Worm (Caenorhabditis elegans) whole organism, midembryonic: ENCODE data around the gene nas-1.
"Not testable (repeated sequence)": the region's sequence is repeated elsewhere in the genome, so short reads cannot be mapped to it uniquely, and the experiment has no call there.

Experiments used
- T22C8.4 ChIP-seq: fragments of 200-800 bp; sonication (Bioruptor generic); IDR thresholded peaks from 2 replicates; pipeline ENCODE4 v1.3.6; 2022; ENCODE audit warnings: missing genetic modification characterization, missing compliant biosample characterization
- cog-1 ChIP-seq: sonication (generic microtip); optimal IDR thresholded peaks from 2 replicates; lab custom pipeline; 2016; ENCODE audit warnings: missing genetic modification characterization, missing compliant biosample characterization
- flt-1 ChIP-seq: fragments of 200-800 bp; sonication (Bioruptor generic); IDR thresholded peaks from 2 replicates; pipeline ENCODE4 v1.3.6; 2022; ENCODE audit warnings: missing genetic modification characterization, missing compliant biosample characterization
- klf-2 ChIP-seq: fragments of 200-800 bp; sonication (Bioruptor generic); conservative IDR thresholded peaks from 2 replicates; pipeline ENCODE4 v1.3.6; 2022; ENCODE audit warnings: missing genetic modification reagents, missing genetic modification characterization, missing compliant biosample characterization
- med-1 ChIP-seq: sonication (generic microtip); optimal IDR thresholded peaks from 2 replicates; lab custom pipeline; 2017; ENCODE audit warnings: missing genetic modification characterization, mild to moderate bottlenecking, missing compliant biosample characterization, antibody characterized with exemption, missing genetic modification reagents; ENCODE audit not compliant: insufficient read depth
- ref-1 ChIP-seq: fragments of 200-800 bp; sonication (Bioruptor generic); conservative IDR thresholded peaks from 2 replicates; pipeline ENCODE4 v1.3.6; 2022; ENCODE audit warnings: missing genetic modification reagents, missing genetic modification characterization, missing compliant biosample characterization
- tab-1 ChIP-seq: fragments of 200-800 bp; sonication (Bioruptor generic); IDR thresholded peaks from 2 replicates; pipeline ENCODE4 v1.3.6; 2022; ENCODE audit warnings: missing genetic modification characterization, missing compliant biosample characterization
- ztf-23 ChIP-seq: fragments of 200-800 bp; sonication (Bioruptor generic); IDR thresholded peaks from 2 replicates; pipeline ENCODE4 v1.3.6; 2022; ENCODE audit warnings: missing genetic modification reagents, missing genetic modification characterization, missing compliant biosample characterization
- ztf-29 ChIP-seq: fragments of 200-800 bp; sonication (Bioruptor generic); IDR thresholded peaks from 2 replicates; pipeline ENCODE4 v1.3.6; 2022; ENCODE audit warnings: missing genetic modification reagents, missing genetic modification characterization, missing compliant biosample characterization

The nas-1 gene

DNA sequence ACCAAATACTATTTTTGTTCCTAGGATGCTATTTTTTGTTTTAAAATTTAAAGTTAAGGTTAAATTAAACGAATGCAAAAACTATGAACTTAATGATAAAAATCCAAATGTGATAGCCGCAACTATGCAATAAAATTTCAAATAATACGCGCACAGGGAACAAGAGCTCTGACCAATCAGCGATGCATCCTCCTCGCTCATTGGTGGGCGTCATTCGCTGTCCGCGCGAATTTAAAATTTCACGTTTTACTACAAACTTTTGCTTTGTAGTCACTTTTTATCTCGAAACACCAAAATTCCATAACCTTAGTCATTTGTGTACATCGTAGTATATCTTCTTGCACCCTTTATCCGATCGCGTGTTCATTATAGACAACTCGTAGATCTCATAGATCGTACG lies 22.4 kb upstream of the nas-1 start:
- TF ChIP-seq flt-1 (GFP tag; lab: Robert Waterston, UW) (no peak), ref-1 (GFP tag; lab: Robert Waterston, UW) (no peak), ztf-29 (GFP tag; lab: Robert Waterston, UW) (no peak), med-1 (GFP tag; lab: Kevin White, UChicago) (no peak), klf-2 (GFP tag; lab: Robert Waterston, UW) (no peak), cog-1 (tag; lab: Kevin White, UChicago) (no peak), ztf-23 (GFP tag; lab: Robert Waterston, UW) (no peak), tab-1 (GFP tag; lab: Robert Waterston, UW) (no peak), T22C8.4 (GFP tag; lab: Robert Waterston, UW) (no peak)

DNA sequence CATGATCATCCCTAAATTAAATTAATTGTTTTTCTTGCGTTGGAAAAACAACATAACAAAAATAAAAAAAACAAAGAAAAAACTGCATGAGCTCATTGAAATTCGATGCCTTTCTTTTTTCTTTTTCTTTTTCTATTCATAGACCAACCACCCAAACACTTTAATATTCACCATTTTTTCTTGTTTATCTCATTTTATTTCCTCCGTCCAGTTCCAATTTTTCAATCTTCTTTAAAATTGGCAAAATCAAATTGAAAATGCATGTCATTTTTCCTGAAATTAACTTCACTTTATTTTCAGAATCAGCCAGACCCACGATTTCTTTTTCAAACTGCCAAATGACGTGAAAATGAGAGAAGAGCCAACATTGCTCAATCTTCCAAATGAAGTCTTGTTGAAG lies 19.8 kb upstream of the nas-1 start, which contains the start of gene T03F6.4:
T03F6.4 (plus strand) TSS at position 301 of the 400 bp plus-strand sequence.
- no peak for TF ChIP-seq ztf-23 (GFP tag; lab: Robert Waterston, UW)
- TF ChIP-seq klf-2 (GFP tag; lab: Robert Waterston, UW) = no peak
- TF ChIP-seq med-1 (GFP tag; lab: Kevin White, UChicago) = no peak
- TF ChIP-seq flt-1 (GFP tag; lab: Robert Waterston, UW) = no peak
- no peak for TF ChIP-seq tab-1 (GFP tag; lab: Robert Waterston, UW)
- TF ChIP-seq ref-1 (GFP tag; lab: Robert Waterston, UW) = no peak
- no peak for TF ChIP-seq ztf-29 (GFP tag; lab: Robert Waterston, UW)
- no peak for TF ChIP-seq T22C8.4 (GFP tag; lab: Robert Waterston, UW)
- TF ChIP-seq cog-1 (tag; lab: Kevin White, UChicago) = no peak

DNA sequence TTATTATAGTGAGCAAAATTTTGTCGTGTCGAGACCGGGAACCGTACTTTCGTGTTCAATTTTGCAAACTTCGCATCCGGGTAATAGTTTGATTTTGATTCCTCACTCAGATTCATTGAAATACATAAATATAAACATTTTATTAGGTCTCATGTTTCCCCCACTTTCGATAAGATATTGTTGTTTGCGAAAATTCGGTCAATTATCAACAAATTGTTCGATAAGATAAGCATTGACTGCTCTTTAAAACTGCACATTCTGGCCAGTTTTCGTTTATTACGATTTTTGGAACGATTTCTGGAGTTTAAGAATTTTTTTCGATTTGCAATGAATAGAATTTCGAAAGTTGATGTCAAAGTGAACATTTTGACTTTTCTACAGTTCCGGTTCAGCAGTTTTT lies 17.0 kb upstream of the nas-1 start:
- TF ChIP-seq ref-1 (GFP tag; lab: Robert Waterston, UW) = no peak
- TF ChIP-seq T22C8.4 (GFP tag; lab: Robert Waterston, UW) = no peak
- TF ChIP-seq ztf-29 (GFP tag; lab: Robert Waterston, UW) = no peak

DNA sequence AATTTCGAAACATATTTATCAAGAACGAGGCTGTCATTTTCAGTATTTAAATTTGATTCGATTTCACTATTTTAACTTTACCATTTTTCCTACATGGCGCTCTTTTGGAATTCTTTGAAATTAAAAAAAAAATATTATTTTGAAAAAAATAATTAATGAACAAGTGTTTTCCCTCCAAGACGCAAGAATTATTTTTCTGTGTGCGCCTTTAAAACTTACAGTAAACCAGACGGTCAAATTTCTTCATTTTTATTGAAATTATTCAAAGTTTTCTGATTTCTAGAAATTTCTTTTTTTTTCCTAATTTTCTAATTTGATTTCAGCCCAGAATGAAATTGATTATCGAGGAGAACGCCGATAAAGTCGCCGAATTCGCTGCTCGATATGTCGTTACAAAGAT lies 16.5 kb upstream of the nas-1 start, which contains the start of gene T03F6.3:
T03F6.3 (plus strand) TSS at position 318 of the 400 bp plus-strand sequence.
- TF ChIP-seq ztf-23 (GFP tag; lab: Robert Waterston, UW) (no peak), T22C8.4 (GFP tag; lab: Robert Waterston, UW) (no peak), cog-1 (tag; lab: Kevin White, UChicago) (no peak), tab-1 (GFP tag; lab: Robert Waterston, UW) (no peak), med-1 (GFP tag; lab: Kevin White, UChicago) (no peak), ztf-29 (GFP tag; lab: Robert Waterston, UW) (no peak), flt-1 (GFP tag; lab: Robert Waterston, UW) (no peak), klf-2 (GFP tag; lab: Robert Waterston, UW) (no peak), ref-1 (GFP tag; lab: Robert Waterston, UW) (no peak)

DNA sequence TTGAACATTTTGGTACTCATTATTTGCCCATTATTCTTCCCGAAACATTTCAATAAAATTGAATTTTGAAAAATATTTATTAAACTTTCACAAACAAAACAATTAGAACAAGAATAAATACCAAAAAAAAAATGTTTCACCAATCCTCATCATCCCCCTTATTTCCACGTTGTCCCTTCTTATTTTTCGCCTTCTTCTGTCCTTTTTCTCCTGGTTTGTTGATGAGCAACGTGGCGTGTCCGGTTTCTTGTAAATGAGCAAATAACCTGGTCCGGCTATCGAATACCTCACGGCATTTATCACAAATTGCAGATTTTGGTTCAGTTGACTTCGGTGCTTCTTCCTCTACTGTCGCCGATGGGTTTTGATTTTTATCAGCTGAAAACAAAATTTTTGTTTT lies 14.8 kb upstream of the nas-1 start:
- TF ChIP-seq flt-1 (GFP tag; lab: Robert Waterston, UW) (no peak), T22C8.4 (GFP tag; lab: Robert Waterston, UW) (no peak), tab-1 (GFP tag; lab: Robert Waterston, UW) (no peak), med-1 (GFP tag; lab: Kevin White, UChicago) (no peak)

DNA sequence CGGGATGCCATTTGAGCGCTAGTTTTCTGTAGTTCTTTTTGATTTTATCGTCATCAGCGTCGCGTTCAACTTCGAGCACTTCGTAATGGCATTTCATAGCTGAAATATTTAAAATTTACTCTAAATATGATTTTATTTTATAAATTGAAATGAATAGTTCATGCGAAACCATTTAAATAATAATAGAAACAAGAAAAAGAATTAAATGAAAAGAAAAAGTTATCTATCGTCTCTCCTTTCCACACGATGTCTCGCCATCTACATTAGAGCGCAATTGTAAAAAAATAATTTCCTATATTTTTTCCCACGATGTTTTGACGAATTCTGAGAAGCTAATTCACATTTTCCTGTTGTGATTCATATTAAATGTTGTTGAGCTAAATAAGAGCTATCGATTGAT lies 12.4 kb upstream of the nas-1 start, which contains the start of gene dnj-17:
dnj-17 (minus strand) TSS at position 101 of the 400 bp plus-strand sequence.
- TF ChIP-seq cog-1 (tag; lab: Kevin White, UChicago) (no peak), ztf-29 (GFP tag; lab: Robert Waterston, UW) (no peak), ref-1 (GFP tag; lab: Robert Waterston, UW) (no peak), tab-1 (GFP tag; lab: Robert Waterston, UW) (no peak), med-1 (GFP tag; lab: Kevin White, UChicago) (no peak), klf-2 (GFP tag; lab: Robert Waterston, UW) (no peak), ztf-23 (GFP tag; lab: Robert Waterston, UW) (no peak)

DNA sequence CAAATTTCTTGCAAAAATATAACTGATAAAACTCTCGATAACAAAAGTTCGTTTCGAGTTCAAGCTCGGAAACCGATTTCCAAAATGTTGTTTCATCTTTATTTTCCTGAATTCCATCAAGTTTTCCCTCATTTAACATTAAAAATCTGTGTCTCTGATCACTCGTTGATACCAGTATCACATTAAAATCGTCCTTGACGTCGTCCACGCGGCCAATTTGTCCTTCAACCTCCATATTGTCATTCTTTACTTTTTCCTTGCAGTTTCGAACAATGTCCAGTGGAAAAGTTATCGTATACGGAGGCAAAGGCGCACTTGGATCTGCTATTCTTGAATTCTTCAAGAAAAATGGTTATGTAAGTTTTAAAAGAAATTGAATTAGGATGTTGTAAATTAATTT lies 12.0 kb upstream of the nas-1 start, which contains the start of gene qdpr-1:
qdpr-1 (plus strand) TSS at position 264 of the 400 bp plus-strand sequence.
- TF ChIP-seq med-1 (GFP tag; lab: Kevin White, UChicago) (no peak), cog-1 (tag; lab: Kevin White, UChicago) (no peak), T22C8.4 (GFP tag; lab: Robert Waterston, UW) (no peak), tab-1 (GFP tag; lab: Robert Waterston, UW) (no peak), ztf-23 (GFP tag; lab: Robert Waterston, UW) (no peak), ref-1 (GFP tag; lab: Robert Waterston, UW) (no peak), flt-1 (GFP tag; lab: Robert Waterston, UW) (no peak), klf-2 (GFP tag; lab: Robert Waterston, UW) (no peak), ztf-29 (GFP tag; lab: Robert Waterston, UW) (no peak)

DNA sequence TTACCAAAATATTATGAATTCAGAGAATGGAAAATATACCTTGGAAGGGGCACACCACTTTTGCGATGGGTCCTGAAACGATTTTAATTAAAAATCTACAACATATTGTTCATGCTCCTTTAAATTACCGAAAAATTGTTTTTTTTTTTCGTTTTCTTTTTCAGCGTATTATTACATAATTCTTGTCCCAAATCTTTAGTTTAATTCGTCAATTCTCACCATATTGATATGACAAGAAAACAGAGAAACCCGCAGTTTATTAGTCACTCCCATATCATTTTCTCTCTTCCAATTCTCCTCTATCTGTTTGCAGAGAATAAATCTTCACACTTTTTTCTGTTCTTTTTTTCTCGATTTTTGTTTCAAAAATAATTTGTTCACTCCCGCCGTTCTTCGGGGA lies 10.3 kb upstream of the nas-1 start, which contains the start of gene F11F1.1:
F11F1.1 (plus strand) TSS at position 301 of the 400 bp plus-strand sequence.
- TF ChIP-seq ztf-23 (GFP tag; lab: Robert Waterston, UW) (no peak), ztf-29 (GFP tag; lab: Robert Waterston, UW) (no peak), klf-2 (GFP tag; lab: Robert Waterston, UW) (no peak), T22C8.4 (GFP tag; lab: Robert Waterston, UW) (no peak), cog-1 (tag; lab: Kevin White, UChicago) (no peak)

DNA sequence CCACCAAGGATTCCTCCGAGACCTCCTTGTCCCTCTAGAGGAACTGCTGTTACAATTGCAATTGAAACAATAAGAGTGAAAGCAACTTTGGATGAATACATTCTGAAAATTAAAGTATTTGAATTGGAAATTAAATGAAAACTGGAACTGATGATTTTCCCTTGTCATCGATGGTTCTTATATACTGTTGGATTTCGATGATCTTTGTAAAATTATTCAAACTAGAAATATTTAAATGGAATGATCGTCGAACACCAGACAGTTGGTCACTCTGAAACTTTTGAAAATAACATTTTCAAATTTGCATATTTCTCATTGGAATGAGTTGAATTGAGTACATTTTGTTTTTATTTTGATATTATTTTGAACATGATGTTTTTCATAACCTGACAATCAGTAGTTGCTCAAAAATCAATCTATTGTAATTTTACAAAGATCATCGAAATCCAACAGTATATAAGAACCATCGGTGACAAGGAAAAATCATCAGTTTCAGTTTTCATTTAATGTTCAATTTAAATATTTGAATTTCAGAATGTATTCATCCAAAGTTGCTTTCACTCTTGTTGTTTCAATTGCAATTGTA lies 3.8 kb upstream of the nas-1 start, which contains the start of the genes srlf-9 and srlf-10:
srlf-9 (minus strand) TSS at position 101 of the 586 bp plus-strand sequence.
srlf-10 (plus strand) TSS at position 536 of the 586 bp plus-strand sequence.
- TF ChIP-seq tab-1 (GFP tag; lab: Robert Waterston, UW); med-1 (GFP tag; lab: Kevin White, UChicago); flt-1 (GFP tag; lab: Robert Waterston, UW): not testable (repeated sequence)
